Worm (Caenorhabditis elegans): ENCODE measurements around the gene mib-1.

- no peak for TF ChIP-seq med-1 (GFP tag; optimal IDR thresholded peaks at IDR 0.05; ENCODE audit: insufficient read depth)
- TF ChIP-seq flt-1 (GFP tag; IDR thresholded peaks at IDR 0.05) = no peak
- no peak for TF ChIP-seq tab-1 (GFP tag; IDR thresholded peaks at IDR 0.05)
- no peak for TF ChIP-seq cog-1 (tag; optimal IDR thresholded peaks at IDR 0.05)
- TF ChIP-seq T22C8.4 (GFP tag; IDR thresholded peaks at IDR 0.05) = no peak
- TF ChIP-seq ztf-23 (GFP tag; IDR thresholded peaks at IDR 0.05) = no peak
- no peak for TF ChIP-seq ref-1 (GFP tag; conservative IDR thresholded peaks at IDR 0.05)
Measured at ce11 chrIII:11251718-11252441, 38.6 kb downstream of the mib-1 start, which contains the start of gene Y47D3A.32.

Measured in whole organism, midembryonic.